Fruit fly (Drosophila melanogaster) whole organism, embryonic: Measurements from ENCODE around the gene CG15894.
A peak's percentile ranks its signal among the peaks of the same experiment; 100 is the strongest.

Source experiments
- CG11504 ChIP-seq: fragments of 200-800 bp; sonication (Bioruptor generic); optimal IDR thresholded peaks from 3 replicates; lab custom pipeline; 2019; ENCODE audit warnings: missing biosample characterization, mild to moderate bottlenecking, missing genetic modification characterization, moderate library complexity
- CG15011 ChIP-seq: fragments of 200-800 bp; sonication (Bioruptor generic); optimal IDR thresholded peaks from 3 replicates; lab custom pipeline; 2018; ENCODE audit warnings: missing biosample characterization, mild to moderate bottlenecking, missing genetic modification characterization
- CG1603 ChIP-seq: fragments of 200-800 bp; sonication (Bioruptor generic); optimal IDR thresholded peaks from 2 replicates; lab custom pipeline; 2019; ENCODE audit warnings: missing biosample characterization, mild to moderate bottlenecking, missing genetic modification characterization, moderate library complexity
- CG17802 ChIP-seq: fragments of 200-800 bp; sonication (Bioruptor generic); optimal IDR thresholded peaks from 2 replicates; lab custom pipeline; 2018; ENCODE audit warnings: missing biosample characterization, mild to moderate bottlenecking, missing genetic modification characterization, moderate library complexity
- CG2889 ChIP-seq: fragments of 200-800 bp; sonication (Bioruptor generic); IDR thresholded peaks from 3 replicates; pipeline ENCODE4 v1.3.6; 2022; ENCODE audit warnings: missing biosample characterization, missing genetic modification characterization
- CG30403 ChIP-seq: fragments of 200-800 bp; sonication (Bioruptor generic); optimal IDR thresholded peaks from 3 replicates; lab custom pipeline; 2016; ENCODE audit warnings: missing biosample characterization, missing genetic modification characterization
- CG3065 ChIP-seq: fragments of 200-800 bp; sonication (Bioruptor generic); optimal IDR thresholded peaks from 2 replicates; lab custom pipeline; 2016; ENCODE audit warnings: missing biosample characterization, missing genetic modification characterization
- CG31365 ChIP-seq: fragments of 200-800 bp; sonication (Bioruptor generic); optimal IDR thresholded peaks from 2 replicates; lab custom pipeline; 2018; ENCODE audit warnings: missing biosample characterization, mild to moderate bottlenecking, missing genetic modification characterization
- CG34422 ChIP-seq: fragments of 200-800 bp; sonication (Bioruptor generic); IDR thresholded peaks from 3 replicates; pipeline ENCODE4 v1.3.6; 2022; ENCODE audit warnings: missing biosample characterization, missing genetic modification characterization
- CG6813 ChIP-seq: fragments of 200-800 bp; sonication (Bioruptor generic); optimal IDR thresholded peaks from 2 replicates; lab custom pipeline; 2017; ENCODE audit warnings: missing biosample characterization, missing genetic modification characterization, mild to moderate bottlenecking, moderate library complexity, missing genetic modification reagents
- CG8281 ChIP-seq: fragments of 200-800 bp; sonication (Bioruptor generic); optimal IDR thresholded peaks from 2 replicates; lab custom pipeline; 2018; ENCODE audit warnings: missing biosample characterization, mild to moderate bottlenecking, missing genetic modification characterization, moderate library complexity
- CG8765 ChIP-seq: fragments of 200-800 bp; sonication (Bioruptor generic); IDR thresholded peaks from 2 replicates; pipeline ENCODE4 v1.3.6; 2022; ENCODE audit warnings: missing biosample characterization, missing genetic modification characterization
- CG8924 ChIP-seq: fragments of 200-800 bp; optimal IDR thresholded peaks from 3 replicates; lab custom pipeline; 2019; ENCODE audit warnings: missing biosample characterization, mild to moderate bottlenecking, missing genetic modification characterization, moderate library complexity
- CTCF ChIP-seq: fragments of 200-800 bp; sonication (Bioruptor generic); optimal IDR thresholded peaks from 2 replicates; lab custom pipeline; 2017; ENCODE audit warnings: missing biosample characterization, mild to moderate bottlenecking, missing genetic modification characterization, moderate library complexity
- Camta ChIP-seq: fragments of 200-800 bp; sonication (Bioruptor generic); optimal IDR thresholded peaks from 2 replicates; lab custom pipeline; 2016; ENCODE audit warnings: missing biosample characterization, missing genetic modification characterization
- Deaf1 ChIP-seq: fragments of 200-800 bp; optimal IDR thresholded peaks from 3 replicates; lab custom pipeline; 2019; ENCODE audit warnings: missing biosample characterization, mild to moderate bottlenecking, missing genetic modification characterization, moderate library complexity
- Dip2 ChIP-seq: fragments of 200-800 bp; sonication (Bioruptor generic); IDR thresholded peaks from 2 replicates; pipeline ENCODE4 v1.3.6; 2022; ENCODE audit warnings: missing biosample characterization, missing genetic modification characterization
- Dip3 ChIP-seq: fragments of 200-800 bp; sonication (Bioruptor generic); optimal IDR thresholded peaks from 3 replicates; lab custom pipeline; 2016; ENCODE audit warnings: missing biosample characterization, missing genetic modification characterization
- Fer1 ChIP-seq: fragments of 200-800 bp; sonication (Bioruptor generic); optimal IDR thresholded peaks from 2 replicates; lab custom pipeline; 2017; ENCODE audit warnings: missing biosample characterization, mild to moderate bottlenecking, missing genetic modification characterization
- HmgZ ChIP-seq: fragments of 200-800 bp; sonication (Bioruptor generic); optimal IDR thresholded peaks from 2 replicates; lab custom pipeline; 2018; ENCODE audit warnings: missing biosample characterization, mild to moderate bottlenecking, missing genetic modification characterization
- Hr3 ChIP-seq: fragments of 200-800 bp; sonication (Bioruptor generic); optimal IDR thresholded peaks from 3 replicates; lab custom pipeline; 2016; ENCODE audit warnings: missing biosample characterization, missing genetic modification characterization
- Kr ChIP-seq: fragments of 200-800 bp; sonication (Bioruptor generic); optimal IDR thresholded peaks from 2 replicates; lab custom pipeline; 2017; ENCODE audit warnings: missing biosample characterization, mild to moderate bottlenecking, missing genetic modification characterization
- NC2α ChIP-seq: fragments of 200-800 bp; sonication (Bioruptor generic); optimal IDR thresholded peaks from 2 replicates; lab custom pipeline; 2016; ENCODE audit warnings: missing biosample characterization, missing genetic modification characterization
- NFAT ChIP-seq: fragments of 200-800 bp; sonication (Bioruptor generic); IDR thresholded peaks from 2 replicates; pipeline ENCODE4 v1.3.6; 2022; ENCODE audit warnings: missing biosample characterization, missing genetic modification characterization
- NfI ChIP-seq: fragments of 200-800 bp; sonication (Bioruptor generic); optimal IDR thresholded peaks from 3 replicates; lab custom pipeline; 2018; ENCODE audit warnings: missing biosample characterization, mild to moderate bottlenecking, missing genetic modification characterization, moderate library complexity
- Oli ChIP-seq: fragments of 200-800 bp; sonication (Bioruptor generic); optimal IDR thresholded peaks from 2 replicates; lab custom pipeline; 2018; ENCODE audit warnings: missing biosample characterization, mild to moderate bottlenecking, missing genetic modification characterization, moderate library complexity
- Pdp1 ChIP-seq, 2 experiments: fragments of 200-800 bp; sonication (Bioruptor generic); optimal IDR thresholded peaks; 3 replicates each; lab custom pipeline; 2016; ENCODE audit warnings: missing biosample characterization in 2 of 2, missing genetic modification characterization in 2 of 2, mild to moderate bottlenecking in 1 of 2, moderate library complexity in 1 of 2
- Stat92E ChIP-seq, 3 experiments: fragments of >200 bp in 2 of 3; fragments of 200-800 bp in 1 of 3; sonication (Bioruptor generic) in 1 of 3; optimal IDR thresholded peaks; 2 replicates each; lab custom pipeline; 2017 to 2019; ENCODE audit warnings: missing biosample characterization in 3 of 3, missing genetic modification characterization in 3 of 3, mild to moderate bottlenecking in 1 of 3, moderate library complexity in 1 of 3
- ab ChIP-seq: fragments of 200-800 bp; sonication (Bioruptor generic); optimal IDR thresholded peaks from 2 replicates; lab custom pipeline; 2016; ENCODE audit warnings: missing biosample characterization, missing genetic modification characterization
- az2 ChIP-seq: fragments of 200-800 bp; sonication (Bioruptor generic); optimal IDR thresholded peaks from 3 replicates; lab custom pipeline; 2016; ENCODE audit warnings: missing biosample characterization, missing genetic modification characterization
- ci ChIP-seq: fragments of 200-800 bp; sonication (Bioruptor generic); IDR thresholded peaks from 3 replicates; pipeline ENCODE4 v1.3.6; 2022; ENCODE audit warnings: missing biosample characterization, missing genetic modification characterization
- croc ChIP-seq: fragments of 200-800 bp; sonication (Bioruptor generic); conservative IDR thresholded peaks from 3 replicates; pipeline ENCODE4 v1.3.6; 2022; ENCODE audit warnings: missing biosample characterization, missing genetic modification characterization
- dimm ChIP-seq: fragments of 200-800 bp; sonication (Bioruptor generic); IDR thresholded peaks from 2 replicates; pipeline ENCODE4 v1.3.6; 2022; ENCODE audit warnings: missing biosample characterization, missing genetic modification characterization
- ems ChIP-seq: fragments of 200-800 bp; sonication (Bioruptor generic); optimal IDR thresholded peaks from 3 replicates; lab custom pipeline; 2016; ENCODE audit warnings: missing biosample characterization, missing genetic modification characterization
- ham ChIP-seq: fragments of 200-800 bp; sonication (Bioruptor generic); IDR thresholded peaks from 2 replicates; pipeline ENCODE4 v1.3.6; 2022; ENCODE audit warnings: missing biosample characterization, missing genetic modification characterization
- hth ChIP-seq: fragments of >200 bp; optimal IDR thresholded peaks from 2 replicates; lab custom pipeline; 2017; ENCODE audit warnings: inconsistent platforms
- kay ChIP-seq: fragments of 200-800 bp; sonication (Bioruptor generic); optimal IDR thresholded peaks from 2 replicates; lab custom pipeline; 2016; ENCODE audit warnings: missing biosample characterization, missing genetic modification characterization
- maf-S ChIP-seq: fragments of 200-800 bp; sonication (Bioruptor generic); optimal IDR thresholded peaks from 2 replicates; lab custom pipeline; 2016; ENCODE audit warnings: missing biosample characterization, missing genetic modification characterization
- nmo ChIP-seq: fragments of 200-800 bp; sonication (Bioruptor generic); optimal IDR thresholded peaks from 2 replicates; lab custom pipeline; 2018; ENCODE audit warnings: missing biosample characterization, mild to moderate bottlenecking, missing genetic modification characterization, moderate library complexity
- onecut ChIP-seq: fragments of 200-800 bp; sonication (Bioruptor generic); IDR thresholded peaks from 2 replicates; pipeline ENCODE4 v1.3.6; 2022; ENCODE audit warnings: missing biosample characterization, missing genetic modification characterization
- peb ChIP-seq: fragments of 200-800 bp; sonication (Bioruptor generic); IDR thresholded peaks from 2 replicates; pipeline ENCODE4 v1.3.6; 2022; ENCODE audit warnings: missing biosample characterization, missing genetic modification characterization
- pho ChIP-seq: fragments of 200-800 bp; sonication (Bioruptor generic); optimal IDR thresholded peaks from 2 replicates; lab custom pipeline; 2016; ENCODE audit warnings: missing biosample characterization, missing genetic modification characterization
- ranshi ChIP-seq: fragments of 200-800 bp; sonication (Bioruptor generic); IDR thresholded peaks from 2 replicates; pipeline ENCODE4 v1.3.6; 2022; ENCODE audit warnings: missing biosample characterization, missing genetic modification characterization
- sc ChIP-seq, 3 experiments: fragments of >200 bp in 2 of 3; fragments of 200-800 bp in 1 of 3; sonication (Bioruptor generic) in 1 of 3; optimal IDR thresholded peaks; 2 replicates in 2 of 3; 3 replicates in 1 of 3; lab custom pipeline; 2017; ENCODE audit warnings: mild to moderate bottlenecking in 1 of 3, missing biosample characterization in 1 of 3, missing genetic modification characterization in 1 of 3, missing genetic modification reagents in 1 of 3
- scrt ChIP-seq: fragments of 200-800 bp; sonication (Bioruptor generic); optimal IDR thresholded peaks from 2 replicates; lab custom pipeline; 2018; ENCODE audit warnings: missing biosample characterization, mild to moderate bottlenecking, missing genetic modification characterization, moderate library complexity
- seq ChIP-seq: fragments of 200-800 bp; sonication (Bioruptor generic); IDR thresholded peaks from 2 replicates; pipeline ENCODE4 v1.3.6; 2022; ENCODE audit warnings: missing biosample characterization, missing genetic modification characterization
- sisA ChIP-seq: fragments of 200-800 bp; sonication (Bioruptor generic); IDR thresholded peaks from 2 replicates; pipeline ENCODE4 v1.3.6; 2022; ENCODE audit warnings: missing biosample characterization, missing genetic modification characterization
- slbo ChIP-seq: fragments of 200-800 bp; sonication (Bioruptor generic); IDR thresholded peaks from 2 replicates; pipeline ENCODE4 v1.3.6; 2022; ENCODE audit warnings: missing biosample characterization, missing genetic modification characterization
- slou ChIP-seq: fragments of 200-800 bp; sonication (Bioruptor generic); optimal IDR thresholded peaks from 3 replicates; lab custom pipeline; 2016; ENCODE audit warnings: missing biosample characterization, missing genetic modification characterization
- tap ChIP-seq: fragments of 200-800 bp; optimal IDR thresholded peaks from 3 replicates; lab custom pipeline; 2019; ENCODE audit warnings: missing biosample characterization, mild to moderate bottlenecking, missing genetic modification characterization, moderate library complexity
- tna ChIP-seq: fragments of 200-800 bp; sonication (Bioruptor generic); IDR thresholded peaks from 2 replicates; pipeline ENCODE4 v1.3.6; 2022; ENCODE audit warnings: missing biosample characterization, missing genetic modification characterization; ENCODE audit not compliant: partially characterized antibody
- tx ChIP-seq: fragments of 200-800 bp; sonication (Bioruptor generic); optimal IDR thresholded peaks from 2 replicates; lab custom pipeline; 2016; ENCODE audit warnings: missing biosample characterization, missing genetic modification characterization

CG15894 gene

dm6 chrX:6346926-6347367 lies 37.9 kb downstream of the CG15894 start, which contains the start of gene CG3847 (continued):
- no peak for TF ChIP-seq seq (GFP tag; lab: Robert Waterston, UW)
- peak; percentile 29 for TF ChIP-seq CG30403
- peak; percentile 37 for TF ChIP-seq CTCF (GFP tag; lab: Kevin White, UChicago)
- TF ChIP-seq kay (GFP tag; lab: Kevin White, UChicago): no peak
- TF ChIP-seq slbo: peak; percentile 65
- TF ChIP-seq hth (lab: Kevin White, UChicago): no peak
- no peak for TF ChIP-seq CG17802 (tag; lab: Kevin White, UChicago)
- TF ChIP-seq scrt (GFP tag; lab: Kevin White, UChicago): no peak
- TF ChIP-seq sisA (GFP tag; lab: Robert Waterston, UW): no peak
- no peak for TF ChIP-seq tap (tag; lab: Kevin White, UChicago)
- TF ChIP-seq CG1603 (tag; lab: Kevin White, UChicago): peak; percentile 85
- TF ChIP-seq Kr (GFP tag; lab: Kevin White, UChicago): no peak
- no peak for TF ChIP-seq CG8281 (tag; lab: Kevin White, UChicago)
- no peak for TF ChIP-seq CG15011
- no peak for TF ChIP-seq ab (GFP tag; lab: Kevin White, UChicago)
- 0 out of 2 replicates have a peak, but pooled peaks have one; percentile 11 for TF ChIP-seq onecut (GFP tag; lab: Robert Waterston, UW)
- no peak for TF ChIP-seq tx (GFP tag; lab: Kevin White, UChicago)
- peak; percentile 53 for TF ChIP-seq NfI
- TF ChIP-seq ranshi (GFP tag; lab: Robert Waterston, UW): 0 out of 2 replicates have a peak, but pooled peaks have one; percentile 44
- no peak for TF ChIP-seq tna
- TF ChIP-seq peb (GFP tag; lab: Robert Waterston, UW): 0 out of 2 replicates have a peak, but pooled peaks have one; percentile 6
- TF ChIP-seq Deaf1 (tag; lab: Kevin White, UChicago): peak; percentile 16
- peak in 1 of 3 experiments; percentile 37 for TF ChIP-seq Stat92E (GFP tag; optimal IDR thresholded peaks at IDR 0.05; lab: Kevin White, UChicago)
- peak; percentile 38; the same call in 1 of the 3 replicates for TF ChIP-seq CG34422 (GFP tag; lab: Robert Waterston, UW)
- TF ChIP-seq ham: no peak
- peak; percentile 44 to 69 for TF ChIP-seq Pdp1 (GFP tag; optimal IDR thresholded peaks at IDR 0.05; lab: Kevin White, UChicago)
- no peak for TF ChIP-seq croc
- TF ChIP-seq CG2889 (GFP tag; lab: Robert Waterston, UW): no peak
- peak; percentile 6 for TF ChIP-seq ems (GFP tag; lab: Kevin White, UChicago)
- TF ChIP-seq Hr3 (GFP tag; lab: Kevin White, UChicago): peak; percentile 14
- TF ChIP-seq NC2α (GFP tag; lab: Kevin White, UChicago): peak; percentile 18
- no peak for TF ChIP-seq CG3065
- TF ChIP-seq Fer1 (GFP tag; lab: Kevin White, UChicago): peak; percentile 58
- TF ChIP-seq nmo: peak; percentile 69
- TF ChIP-seq maf-S (GFP tag; lab: Kevin White, UChicago): peak; percentile 34
- TF ChIP-seq Dip2: no peak
- no peak for TF ChIP-seq az2
- peak; percentile 61 for TF ChIP-seq pho (GFP tag; lab: Kevin White, UChicago)
- TF ChIP-seq Oli (tag; lab: Kevin White, UChicago): no peak
- no peak for TF ChIP-seq CG31365 (tag; lab: Kevin White, UChicago)
- peak; percentile 34 for TF ChIP-seq Dip3 (GFP tag; lab: Kevin White, UChicago)
- TF ChIP-seq HmgZ (tag; lab: Kevin White, UChicago): peak; percentile 74
- TF ChIP-seq CG8924 (tag; lab: Kevin White, UChicago): peak; percentile 36
- peak; percentile 13 for TF ChIP-seq Camta (GFP tag; lab: Kevin White, UChicago)
- no peak for TF ChIP-seq sc (optimal IDR thresholded peaks at IDR 0.05; lab: Kevin White, UChicago)
- TF ChIP-seq sc (GFP tag; optimal IDR thresholded peaks at IDR 0.05; lab: Kevin White, UChicago): no peak
- peak; percentile 74; the same call in 2 of the 3 replicates for TF ChIP-seq ci
- no peak for TF ChIP-seq CG6813
- peak; percentile 68 for TF ChIP-seq NFAT (GFP tag; lab: Robert Waterston, UW)
- no peak for TF ChIP-seq dimm (GFP tag; lab: Robert Waterston, UW)
- peak; percentile 23 for TF ChIP-seq slou (GFP tag; lab: Kevin White, UChicago)
- peak; percentile 39 for TF ChIP-seq CG11504
- no peak for TF ChIP-seq CG8765 (GFP tag; lab: Robert Waterston, UW)
